Fruit fly (Drosophila melanogaster): ENCODE measurements around the gene CG32457.

The CG32457 gene

dm6 chr3L:22945264-22945941, 42.0 kb upstream of the CG32457 start, which contains the start of gene Mes2 (continued):
- no peak for TF ChIP-seq CG5953 (GFP tag; IDR thresholded peaks at IDR 0.05)
- no peak for TF ChIP-seq Kr (GFP tag; optimal IDR thresholded peaks at IDR 0.05)
- TF ChIP-seq Opbp (GFP tag; IDR thresholded peaks at IDR 0.05; ENCODE audit: partially characterized antibody): peak; percentile 26; the same call in 1 of the 3 replicates
- no peak for TF ChIP-seq CG6854 (GFP tag; optimal IDR thresholded peaks at IDR 0.05)
- TF ChIP-seq stc (GFP tag; IDR thresholded peaks at IDR 0.05): no peak
- no peak for TF ChIP-seq Hey (tag; optimal IDR thresholded peaks at IDR 0.05)
- peak in 1 of 2 experiments; percentile 25 for TF ChIP-seq tll (GFP tag; optimal IDR thresholded peaks at IDR 0.05)
- TF ChIP-seq ro (GFP tag; IDR thresholded peaks at IDR 0.05): no peak
- TF ChIP-seq psq (GFP tag; optimal IDR thresholded peaks at IDR 0.05): no peak
- no peak for TF ChIP-seq Camta (GFP tag; optimal IDR thresholded peaks at IDR 0.05)
- TF ChIP-seq CG15601 (tag; optimal IDR thresholded peaks at IDR 0.05): no peak
- TF ChIP-seq CG9876 (GFP tag; optimal IDR thresholded peaks at IDR 0.05): no peak
- TF ChIP-seq CG6254 (GFP tag; optimal IDR thresholded peaks at IDR 0.05): peak; percentile 24
- TF ChIP-seq HLHmδ (GFP tag; optimal IDR thresholded peaks at IDR 0.05): no peak
- TF ChIP-seq nom (GFP tag; optimal IDR thresholded peaks at IDR 0.05): peak; percentile 1
- TF ChIP-seq Optix (GFP tag; IDR thresholded peaks at IDR 0.05): no peak
- peak; percentile 79 for TF ChIP-seq gcm (GFP tag; optimal IDR thresholded peaks at IDR 0.05)
- no peak for TF ChIP-seq CG7786 (GFP tag; optimal IDR thresholded peaks at IDR 0.05)
- no peak for TF ChIP-seq CG9215 (GFP tag; IDR thresholded peaks at IDR 0.05)
- TF ChIP-seq CG7271 (tag; optimal IDR thresholded peaks at IDR 0.05): peak; percentile 3
- peak; percentile 69 for TF ChIP-seq Med (GFP tag)
- peak; percentile 60 to 86 for TF ChIP-seq Trl (optimal IDR thresholded peaks at IDR 0.05)
- no peak for TF ChIP-seq Trl (GFP tag; optimal IDR thresholded peaks at IDR 0.05)
- TF ChIP-seq Ets65A (GFP tag): peak; percentile 87
- no peak for TF ChIP-seq Nf-YB (GFP tag; optimal IDR thresholded peaks at IDR 0.05)
- TF ChIP-seq schlank (tag; optimal IDR thresholded peaks at IDR 0.05): no peak
- TF ChIP-seq B-H2 (GFP tag; optimal IDR thresholded peaks at IDR 0.05): no peak
- TF ChIP-seq CG3838 (GFP tag; optimal IDR thresholded peaks at IDR 0.05): no peak
- peak; percentile 87 for TF ChIP-seq Adf1 (GFP tag; IDR thresholded peaks at IDR 0.05)
- no peak for TF ChIP-seq Fer2 (tag; optimal IDR thresholded peaks at IDR 0.05)
- no peak for TF ChIP-seq fru (optimal IDR thresholded peaks at IDR 0.05)
- TF ChIP-seq NK7.1 (GFP tag; optimal IDR thresholded peaks at IDR 0.05): no peak
- no peak for TF ChIP-seq gfzf (GFP tag; optimal IDR thresholded peaks at IDR 0.05)
- TF ChIP-seq ind (GFP tag; optimal IDR thresholded peaks at IDR 0.05): no peak
- TF ChIP-seq CG10147 (GFP tag; optimal IDR thresholded peaks at IDR 0.05): no peak
- TF ChIP-seq CG2678 (tag; optimal IDR thresholded peaks at IDR 0.05): no peak
- TF ChIP-seq Dad (GFP tag; optimal IDR thresholded peaks at IDR 0.05): no peak
- TF ChIP-seq CG34376 (GFP tag; optimal IDR thresholded peaks at IDR 0.05): peak; percentile 37
- TF ChIP-seq bigmax (GFP tag; optimal IDR thresholded peaks at IDR 0.05): no peak
- no peak for TF ChIP-seq her (GFP tag; optimal IDR thresholded peaks at IDR 0.05)
- TF ChIP-seq Sry-β (GFP tag; optimal IDR thresholded peaks at IDR 0.05): no peak
- TF ChIP-seq CG10959 (GFP tag; IDR thresholded peaks at IDR 0.05): no peak
- no peak for TF ChIP-seq kah (GFP tag; optimal IDR thresholded peaks at IDR 0.05)
- no peak for TF ChIP-seq esg (GFP tag; conservative IDR thresholded peaks at IDR 0.05)
- no peak for TF ChIP-seq HLH3B (GFP tag; IDR thresholded peaks at IDR 0.05)
- TF ChIP-seq CG4360 (GFP tag; IDR thresholded peaks at IDR 0.05): peak; percentile 50; the same call in 1 of the 2 replicates
- TF ChIP-seq hkb (optimal IDR thresholded peaks at IDR 0.05): no peak
- no peak for TF ChIP-seq hkb (GFP tag; IDR thresholded peaks at IDR 0.05)
- peak; percentile 73 for TF ChIP-seq yki (optimal IDR thresholded peaks at IDR 0.05)
- TF ChIP-seq vnd (GFP tag; IDR thresholded peaks at IDR 0.05; ENCODE audit: partially characterized antibody): no peak
- TF ChIP-seq Mad (GFP tag; optimal IDR thresholded peaks at IDR 0.05): no peak
- no peak for TF ChIP-seq bcd (GFP tag; optimal IDR thresholded peaks at IDR 0.05)
